Fruit fly (Drosophila melanogaster): ENCODE data around the gene Arl6IP1.

Gene Arl6IP1

DNA sequence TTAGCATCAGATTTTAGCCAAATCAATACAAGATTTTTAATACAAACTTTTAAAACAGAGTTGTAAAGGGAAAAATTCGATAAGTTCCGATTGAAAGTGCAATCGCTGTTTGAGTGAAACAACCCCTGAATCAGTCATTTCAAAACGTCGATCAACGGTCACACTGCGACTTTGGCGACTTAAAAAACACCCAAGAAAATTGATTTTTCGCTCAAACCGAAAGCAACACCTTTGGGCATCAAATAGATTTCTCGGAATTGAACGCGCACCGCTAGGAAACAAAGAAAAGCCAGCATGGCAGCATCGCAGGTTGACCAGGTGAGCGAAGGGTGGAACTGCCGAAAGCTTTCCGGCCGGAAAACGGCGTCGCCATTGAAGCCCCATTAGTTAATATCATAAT is at the start of gene Arl6IP1:
Gene Arl6IP1, plus strand, starts transcription at position 15 of the 400 bp plus-strand sequence.
- TF ChIP-seq CTCF (optimal IDR thresholded peaks at IDR 0.05): no peak
- TF ChIP-seq CG8478 (optimal IDR thresholded peaks at IDR 0.05): no peak

DNA sequence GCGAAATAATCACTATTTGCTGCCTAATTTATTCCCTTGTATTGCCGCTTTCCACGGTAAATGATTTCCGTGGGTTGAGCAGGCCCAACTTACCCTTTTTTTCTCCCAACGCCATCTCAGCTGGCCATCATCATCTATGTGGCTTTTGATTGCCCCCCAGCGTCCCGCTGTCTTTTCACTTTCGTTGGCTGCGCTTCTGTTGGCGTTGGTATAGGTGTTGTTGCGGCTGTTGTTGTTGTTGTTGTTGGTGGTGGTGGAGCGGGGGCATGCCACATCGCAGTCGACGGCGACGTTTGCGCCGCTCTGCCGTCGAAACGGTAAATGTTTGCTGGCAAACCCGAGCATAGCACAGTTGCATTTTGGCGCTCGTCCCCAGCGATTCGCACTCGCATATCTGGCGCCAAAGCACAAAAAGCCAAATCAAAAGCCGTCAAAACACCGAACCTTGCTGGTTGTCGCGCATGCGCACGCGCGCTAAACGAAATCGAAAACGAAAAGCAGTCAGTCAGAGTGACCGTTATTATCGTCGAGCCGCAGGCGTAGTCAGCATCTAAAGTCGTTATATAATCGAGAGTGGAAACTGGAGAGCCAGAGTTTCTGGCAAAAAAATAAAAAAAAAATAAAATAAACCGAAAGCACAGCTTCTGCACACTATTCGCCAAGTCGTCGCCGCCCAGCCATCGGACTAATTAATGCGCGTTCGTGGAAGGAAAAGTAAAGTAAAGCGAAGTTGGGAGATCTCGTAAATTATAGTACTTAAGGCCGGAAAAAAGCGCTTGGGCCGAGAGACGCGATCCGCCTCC is 49.1 kb upstream of the Arl6IP1 start, which contains the start of gene CG14892:
Gene CG14892, plus strand, starts transcription at position 359 of the 803 bp plus-strand sequence.
- no peak for TF ChIP-seq CG8478 (optimal IDR thresholded peaks at IDR 0.05)
- no peak for TF ChIP-seq CTCF (optimal IDR thresholded peaks at IDR 0.05)

DNA sequence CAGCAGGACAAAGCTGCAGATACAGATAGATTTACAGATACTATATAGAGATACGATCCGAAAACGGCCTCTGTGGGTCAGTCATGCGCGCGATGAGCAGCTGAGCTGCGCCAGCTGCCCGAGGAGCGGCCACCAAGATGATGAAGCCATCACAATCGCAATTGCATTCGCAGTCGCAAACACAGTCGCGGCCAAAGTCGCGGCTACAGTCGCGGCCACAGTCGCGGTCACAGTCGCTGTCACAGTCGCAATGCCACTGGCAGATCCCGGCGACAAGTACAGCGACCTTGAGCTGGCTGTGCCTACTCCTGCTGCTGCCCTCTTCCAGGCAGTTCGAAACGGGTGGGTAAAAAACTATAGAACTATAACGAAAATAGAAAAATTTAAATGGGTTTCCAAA is 48.4 kb upstream of the Arl6IP1 start:
- TF ChIP-seq CG8478 (optimal IDR thresholded peaks at IDR 0.05): no peak
- TF ChIP-seq CTCF (optimal IDR thresholded peaks at IDR 0.05): no peak

DNA sequence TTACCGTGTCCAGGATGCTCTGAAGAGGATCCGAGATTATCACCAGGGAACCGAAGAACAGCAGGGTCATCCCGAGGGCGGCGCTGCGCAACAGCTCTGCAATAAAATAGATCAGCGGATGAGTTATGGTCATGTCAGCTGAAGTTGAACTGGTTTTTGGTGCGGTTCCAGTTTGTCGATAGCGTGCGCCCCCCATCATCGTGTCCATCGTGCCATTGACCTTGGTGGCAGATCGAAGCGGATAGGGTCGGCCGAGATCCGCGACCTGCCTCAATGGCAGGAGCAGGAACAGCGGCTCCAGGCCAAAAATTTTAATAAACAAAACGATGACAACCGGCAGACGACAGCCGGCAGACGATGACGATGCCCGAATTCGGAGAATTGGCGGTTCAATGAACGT is 43.8 kb upstream of the Arl6IP1 start:
- no peak for TF ChIP-seq CTCF (optimal IDR thresholded peaks at IDR 0.05)
- TF ChIP-seq CG8478 (optimal IDR thresholded peaks at IDR 0.05): no peak

DNA sequence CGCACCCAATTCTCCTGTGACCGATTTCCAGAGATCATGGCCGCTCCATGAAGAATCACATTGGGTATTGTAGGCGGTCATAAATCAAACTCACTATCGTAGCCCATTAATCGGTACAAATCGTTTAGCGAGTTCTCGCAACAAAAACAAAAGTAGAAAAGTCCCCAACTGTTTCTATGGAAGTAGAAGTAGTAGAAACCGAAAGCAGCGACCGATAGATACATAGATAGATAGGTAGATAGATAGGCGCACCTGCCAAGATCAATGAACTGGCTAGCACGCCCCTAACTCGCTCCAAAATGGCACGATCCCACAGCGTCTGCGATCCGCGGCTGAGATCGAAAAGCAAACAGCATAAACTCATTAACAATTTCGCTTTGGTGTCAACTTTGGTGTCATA is 42.7 kb upstream of the Arl6IP1 start:
- TF ChIP-seq CG8478 (optimal IDR thresholded peaks at IDR 0.05) (no peak), CTCF (optimal IDR thresholded peaks at IDR 0.05) (no peak)

DNA sequence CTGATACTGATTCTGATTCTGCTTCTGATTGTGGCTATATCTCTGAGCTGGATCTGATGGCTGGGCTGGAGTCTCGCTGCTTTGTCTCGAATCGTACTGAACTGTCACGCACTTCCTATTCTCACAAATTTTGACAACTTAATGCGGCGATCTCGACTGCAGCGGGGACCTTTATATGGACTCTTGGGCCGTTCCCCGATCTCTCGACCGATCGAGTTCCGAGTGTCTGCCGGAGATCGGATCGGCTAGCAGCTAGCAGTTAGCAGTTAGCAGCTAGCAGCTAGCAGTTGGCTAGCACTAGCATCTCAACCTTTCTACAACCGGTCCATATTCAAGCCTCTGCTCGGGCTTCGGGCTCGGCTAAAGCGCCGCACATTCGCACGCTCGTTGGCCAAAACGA is 38.7 kb upstream of the Arl6IP1 start, which contains the start of gene CG10345:
Gene CG10345, minus strand, starts transcription at position 147 of the 400 bp plus-strand sequence.
- no peak for TF ChIP-seq CG8478 (optimal IDR thresholded peaks at IDR 0.05)
- no peak for TF ChIP-seq CTCF (optimal IDR thresholded peaks at IDR 0.05)

DNA sequence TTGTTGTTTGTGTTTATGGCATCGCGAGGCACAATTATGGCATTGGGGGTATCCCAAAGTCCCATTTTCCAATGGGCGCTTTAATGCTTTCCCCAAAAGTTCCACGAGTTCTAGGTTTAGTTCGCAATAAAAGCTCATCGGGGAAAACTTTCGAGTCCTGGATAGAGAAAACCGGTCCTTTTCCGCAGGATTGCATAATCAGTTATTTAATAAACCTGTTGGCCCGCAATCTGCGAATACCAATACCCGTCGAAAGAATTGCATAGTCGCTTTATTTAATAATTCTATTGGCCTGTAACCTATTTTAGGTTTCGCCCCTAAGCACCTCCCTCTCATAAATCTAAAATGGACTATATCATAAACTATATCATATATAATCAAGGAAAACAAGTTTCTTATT is 37.5 kb upstream of the Arl6IP1 start:
- TF ChIP-seq CTCF (optimal IDR thresholded peaks at IDR 0.05) (no peak), CG8478 (optimal IDR thresholded peaks at IDR 0.05) (no peak)

DNA sequence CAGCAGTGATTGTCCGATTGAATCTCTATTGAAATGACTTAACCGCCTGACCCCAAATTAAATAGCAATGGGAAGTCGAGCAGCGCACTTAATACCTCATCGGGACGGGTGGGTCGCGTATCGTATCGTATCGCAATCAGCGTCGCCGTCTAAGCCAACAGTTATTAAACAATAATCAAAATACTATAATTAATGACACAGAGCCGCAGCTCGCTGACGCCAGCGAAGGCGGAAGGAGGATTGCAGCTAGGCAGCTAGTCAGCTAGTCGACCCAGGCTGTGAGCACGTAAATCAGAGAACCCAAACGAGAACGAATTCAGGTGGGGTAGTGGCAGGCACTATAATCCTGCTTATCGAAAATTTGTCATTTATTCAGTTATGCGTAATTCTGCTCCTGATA is 34.5 kb upstream of the Arl6IP1 start, which contains the start of gene NPF:
Gene NPF, plus strand, starts transcription at position 301 of the 400 bp plus-strand sequence.
- TF ChIP-seq CG8478 (optimal IDR thresholded peaks at IDR 0.05) (no peak), CTCF (optimal IDR thresholded peaks at IDR 0.05) (no peak)

DNA sequence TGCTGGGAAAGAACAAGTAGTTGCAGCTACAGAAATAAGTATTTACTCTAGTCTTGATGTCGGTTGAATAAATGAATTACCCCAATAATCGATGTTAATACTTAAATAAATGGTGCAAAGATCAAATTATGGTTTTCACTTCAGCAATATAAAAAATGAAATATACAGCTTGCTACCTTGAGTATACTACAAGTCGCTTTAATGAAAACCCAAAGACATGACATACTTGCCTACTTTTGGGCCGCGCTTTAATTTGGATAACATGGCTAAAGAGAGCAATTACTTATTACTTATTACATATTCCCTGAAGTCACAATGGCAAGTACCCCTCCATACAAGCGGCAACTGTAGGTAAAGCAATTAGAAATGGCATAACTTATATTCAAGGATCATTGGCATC is 32.2 kb upstream of the Arl6IP1 start:
- TF ChIP-seq CG8478 (optimal IDR thresholded peaks at IDR 0.05): no peak
- TF ChIP-seq CTCF (optimal IDR thresholded peaks at IDR 0.05): no peak

DNA sequence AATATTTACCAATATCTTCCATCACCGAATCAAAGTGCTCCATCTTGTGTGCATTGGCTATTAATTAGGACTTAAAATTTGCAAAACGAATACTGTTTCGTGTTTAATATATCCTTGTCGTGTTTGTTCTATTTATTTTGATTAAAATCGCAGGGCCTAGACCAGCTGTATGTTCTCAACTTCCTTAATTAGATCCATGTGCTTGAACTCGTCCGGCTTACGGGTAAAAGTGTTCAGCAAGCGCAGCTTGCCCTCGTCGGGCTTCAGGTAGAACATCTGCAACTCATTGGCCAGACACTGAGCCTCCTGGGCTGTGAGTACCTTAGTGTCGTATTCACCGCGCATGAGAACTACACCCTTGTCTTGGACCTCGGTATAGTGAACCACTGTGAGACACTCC is 30.1 kb upstream of the Arl6IP1 start, which contains the start of gene CG12783:
Gene CG12783, minus strand, starts transcription at position 101 of the 400 bp plus-strand sequence.
- no peak for TF ChIP-seq CG8478 (optimal IDR thresholded peaks at IDR 0.05)
- no peak for TF ChIP-seq CTCF (optimal IDR thresholded peaks at IDR 0.05)

DNA sequence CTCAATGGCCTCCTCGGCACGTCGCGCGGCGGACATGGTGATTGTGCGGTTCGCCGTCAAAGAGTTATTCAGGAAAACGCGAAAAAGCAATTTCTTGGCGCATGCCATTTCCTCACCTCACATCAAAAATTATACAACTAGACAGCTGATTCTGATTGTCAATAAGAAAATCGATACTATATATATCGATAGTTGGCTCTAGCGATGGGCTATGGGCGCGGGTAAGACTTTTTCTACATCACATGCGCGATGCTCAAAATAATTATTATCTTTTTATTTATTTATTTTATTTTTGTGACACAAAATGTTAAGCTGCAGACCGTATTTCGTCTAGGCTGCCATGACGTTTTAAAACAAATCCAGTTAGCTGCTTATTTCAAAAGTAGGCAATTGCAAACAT is 29.2 kb upstream of the Arl6IP1 start, which contains the start of gene CG10340:
Gene CG10340, minus strand, starts transcription at position 151 of the 400 bp plus-strand sequence.
- peak in 1 of 2 experiments; percentile 10 for TF ChIP-seq CTCF (optimal IDR thresholded peaks at IDR 0.05)
- no peak for TF ChIP-seq CG8478 (optimal IDR thresholded peaks at IDR 0.05)

DNA sequence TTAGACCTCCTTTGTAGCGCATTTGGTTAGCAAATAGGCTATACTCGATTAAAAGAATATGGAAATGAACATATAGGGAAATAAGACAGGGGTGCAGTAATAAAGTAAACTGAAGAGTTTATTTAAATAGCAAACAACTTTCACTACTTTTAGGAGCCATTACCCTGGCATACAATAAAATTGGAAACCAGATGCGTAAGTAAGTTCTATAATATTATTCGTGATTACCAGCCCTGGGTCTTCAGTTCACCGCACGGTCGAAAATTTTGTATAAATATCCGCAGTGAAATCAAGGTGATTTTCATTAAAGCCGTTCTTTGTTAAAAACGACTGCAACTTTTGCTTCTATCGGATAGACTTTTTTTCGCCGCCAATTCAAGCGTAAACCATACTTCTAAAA is 28.4 kb upstream of the Arl6IP1 start, which contains the start of gene CG17562:
Gene CG17562, plus strand, starts transcription at position 301 of the 400 bp plus-strand sequence.
- TF ChIP-seq CTCF (optimal IDR thresholded peaks at IDR 0.05): no peak
- no peak for TF ChIP-seq CG8478 (optimal IDR thresholded peaks at IDR 0.05)

DNA sequence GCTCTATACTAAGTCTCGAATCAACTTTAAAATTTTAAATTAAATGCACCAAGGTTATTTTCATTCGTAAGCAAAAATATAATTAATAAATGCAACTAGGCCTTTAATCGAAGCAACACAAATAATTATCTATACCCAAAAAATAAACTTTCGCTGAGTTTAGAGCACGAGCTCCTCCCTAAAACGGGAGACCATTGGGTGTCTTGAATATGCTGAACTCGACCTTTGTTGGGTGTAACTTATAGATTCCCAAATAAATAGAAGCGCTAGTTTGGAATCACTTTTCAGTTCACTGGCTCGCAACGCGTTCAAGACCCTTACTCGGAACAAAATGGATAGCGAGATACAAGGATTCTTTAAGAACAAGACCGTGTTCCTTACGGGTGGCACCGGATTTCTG is 25.8 kb upstream of the Arl6IP1 start, which contains the start of gene CG17560:
Gene CG17560, plus strand, starts transcription at position 301 of the 400 bp plus-strand sequence.
- TF ChIP-seq CTCF (optimal IDR thresholded peaks at IDR 0.05): no peak
- TF ChIP-seq CG8478 (optimal IDR thresholded peaks at IDR 0.05): no peak

DNA sequence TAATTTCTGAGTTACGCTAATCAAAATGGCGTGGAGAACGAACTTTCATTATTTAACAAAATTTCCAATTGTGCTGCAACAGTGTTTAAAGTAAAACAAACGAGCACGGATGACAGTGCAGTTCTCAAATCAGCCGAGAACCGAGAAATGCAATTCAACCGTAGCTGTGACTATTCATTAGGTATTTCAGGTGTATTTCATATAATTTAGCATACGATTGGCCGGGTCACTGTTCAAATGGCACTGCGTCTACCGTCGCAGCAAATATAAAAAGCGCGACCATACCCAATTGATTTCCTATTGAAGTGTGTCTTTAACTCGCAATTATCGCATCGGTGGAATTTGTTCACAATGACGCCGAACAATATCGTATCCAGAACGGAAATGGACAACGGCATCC is 22.9 kb upstream of the Arl6IP1 start, which contains the start of gene CG14893:
Gene CG14893, plus strand, starts transcription at position 301 of the 400 bp plus-strand sequence.
- TF ChIP-seq CG8478 (optimal IDR thresholded peaks at IDR 0.05): no peak
- no peak for TF ChIP-seq CTCF (optimal IDR thresholded peaks at IDR 0.05)

DNA sequence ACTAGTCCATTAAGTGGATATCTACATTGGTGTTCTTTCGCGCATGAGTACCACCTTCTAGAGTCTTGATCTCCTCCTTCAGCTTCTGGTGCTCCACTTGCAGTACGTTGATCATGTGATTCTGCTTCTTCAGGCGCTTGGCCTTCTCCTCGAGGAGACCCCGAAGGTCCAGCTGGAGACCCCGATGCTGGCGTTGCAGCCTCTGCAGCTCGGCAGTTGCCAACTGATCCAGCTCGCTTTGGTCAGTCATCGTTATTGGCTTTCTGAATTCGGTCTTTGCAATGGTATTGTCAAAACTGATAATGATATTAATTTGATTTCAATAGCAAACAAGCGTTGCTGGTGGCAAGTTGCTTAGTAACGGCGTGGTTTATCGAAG is 19.0 kb upstream of the Arl6IP1 start, which contains the start of gene Ccdc114:
Gene Ccdc114, minus strand, starts transcription at position 347 of the 379 bp plus-strand sequence.
- TF ChIP-seq CG8478 (optimal IDR thresholded peaks at IDR 0.05) (no peak), CTCF (optimal IDR thresholded peaks at IDR 0.05) (no peak)
